Fruit fly (Drosophila melanogaster) whole organism, embryonic: ENCODE results near the gene CG12446.

ENCODE experiments used
- Adf1 ChIP-seq: fragments of 200-800 bp; sonication (Bioruptor generic); IDR thresholded peaks from 2 replicates; pipeline ENCODE4 v1.3.6; 2022; ENCODE audit warnings: missing biosample characterization, missing genetic modification characterization
- CG10267 ChIP-seq: fragments of 200-800 bp; sonication (Bioruptor generic); optimal IDR thresholded peaks from 2 replicates; lab custom pipeline; 2018; ENCODE audit warnings: missing biosample characterization, mild to moderate bottlenecking, missing genetic modification characterization, moderate library complexity
- CG12659 ChIP-seq: fragments of 200-800 bp; sonication (Bioruptor generic); optimal IDR thresholded peaks from 3 replicates; lab custom pipeline; 2017; ENCODE audit warnings: mild to moderate bottlenecking, missing biosample characterization, missing genetic modification reagents, missing genetic modification characterization
- CG13296 ChIP-seq: fragments of 200-800 bp; sonication (Bioruptor generic); optimal IDR thresholded peaks from 3 replicates; lab custom pipeline; 2018; ENCODE audit warnings: missing biosample characterization, mild to moderate bottlenecking, missing genetic modification characterization
- CG15073 ChIP-seq: fragments of 200-800 bp; sonication (Bioruptor generic); optimal IDR thresholded peaks from 2 replicates; lab custom pipeline; 2016; ENCODE audit warnings: missing biosample characterization, missing genetic modification characterization
- CG15514 ChIP-seq: fragments of 200-800 bp; sonication (Bioruptor generic); optimal IDR thresholded peaks from 3 replicates; lab custom pipeline; 2017; ENCODE audit warnings: missing biosample characterization, missing genetic modification characterization, mild to moderate bottlenecking, moderate library complexity, missing genetic modification reagents
- CG17829 ChIP-seq: fragments of 200-800 bp; optimal IDR thresholded peaks from 2 replicates; lab custom pipeline; 2019; ENCODE audit warnings: missing biosample characterization, mild to moderate bottlenecking, missing genetic modification characterization, moderate library complexity
- CG2199 ChIP-seq: fragments of 200-800 bp; sonication (Bioruptor generic); IDR thresholded peaks from 3 replicates; pipeline ENCODE4 v1.3.6; 2022; ENCODE audit warnings: missing biosample characterization, missing genetic modification characterization
- CG3407 ChIP-seq: fragments of 200-800 bp; sonication (Bioruptor generic); optimal IDR thresholded peaks from 2 replicates; lab custom pipeline; 2018; ENCODE audit warnings: missing biosample characterization, mild to moderate bottlenecking, missing genetic modification characterization
- CG3995 ChIP-seq: fragments of 200-800 bp; sonication (Bioruptor generic); optimal IDR thresholded peaks from 3 replicates; lab custom pipeline; 2016; ENCODE audit warnings: missing biosample characterization, missing genetic modification characterization
- CG6765 ChIP-seq: fragments of 200-800 bp; sonication (Bioruptor generic); optimal IDR thresholded peaks from 3 replicates; lab custom pipeline; 2017; ENCODE audit warnings: missing biosample characterization, mild to moderate bottlenecking, missing genetic modification characterization
- CHES-1-like ChIP-seq: fragments of 200-800 bp; sonication (Bioruptor generic); optimal IDR thresholded peaks from 2 replicates; lab custom pipeline; 2016; ENCODE audit warnings: missing biosample characterization, missing genetic modification characterization
- D19A ChIP-seq: fragments of 200-800 bp; optimal IDR thresholded peaks from 3 replicates; lab custom pipeline; 2019; ENCODE audit warnings: missing biosample characterization, mild to moderate bottlenecking, missing genetic modification characterization, moderate library complexity
- Doc2 ChIP-seq: fragments of 200-800 bp; sonication (Bioruptor generic); IDR thresholded peaks from 2 replicates; pipeline ENCODE4 v1.3.6; 2022; ENCODE audit warnings: missing biosample characterization, missing genetic modification characterization
- Doc3 ChIP-seq: fragments of 200-800 bp; sonication (Bioruptor generic); IDR thresholded peaks from 3 replicates; pipeline ENCODE4 v1.3.6; 2022; ENCODE audit warnings: missing biosample characterization, missing genetic modification characterization; ENCODE audit not compliant: partially characterized antibody
- Gug ChIP-seq: fragments of 200-800 bp; sonication (Bioruptor generic); IDR thresholded peaks from 4 replicates; pipeline ENCODE4 v1.3.6; 2022; ENCODE audit warnings: missing biosample characterization, missing genetic modification characterization
- HLH4C ChIP-seq: fragments of 200-800 bp; sonication (Bioruptor generic); IDR thresholded peaks from 3 replicates; pipeline ENCODE4 v1.3.6; 2022; ENCODE audit warnings: missing biosample characterization, missing genetic modification characterization; ENCODE audit not compliant: partially characterized antibody
- HLHmδ ChIP-seq: fragments of 200-800 bp; sonication (Bioruptor generic); optimal IDR thresholded peaks from 2 replicates; lab custom pipeline; 2018; ENCODE audit warnings: missing biosample characterization, mild to moderate bottlenecking, missing genetic modification characterization, moderate library complexity
- MBD-R2 ChIP-seq: fragments of 200-800 bp; sonication (Bioruptor generic); IDR thresholded peaks from 2 replicates; pipeline ENCODE4 v1.3.6; 2022; ENCODE audit warnings: missing biosample characterization, missing genetic modification characterization
- Max ChIP-seq: fragments of 200-800 bp; sonication (Bioruptor generic); optimal IDR thresholded peaks from 2 replicates; lab custom pipeline; 2016; ENCODE audit warnings: missing biosample characterization, mild to moderate bottlenecking, missing genetic modification characterization
- Nf-YC ChIP-seq: fragments of 200-800 bp; optimal IDR thresholded peaks from 3 replicates; lab custom pipeline; 2019; ENCODE audit warnings: missing biosample characterization, mild to moderate bottlenecking, missing genetic modification characterization, moderate library complexity
- Scr ChIP-seq: fragments of 200-800 bp; sonication (Bioruptor generic); IDR thresholded peaks from 2 replicates; pipeline ENCODE4 v1.3.6; 2022; ENCODE audit warnings: missing biosample characterization, missing genetic modification characterization; ENCODE audit not compliant: partially characterized antibody
- Six4 ChIP-seq: fragments of 200-800 bp; sonication (Bioruptor generic); optimal IDR thresholded peaks from 2 replicates; lab custom pipeline; 2016; ENCODE audit warnings: missing biosample characterization, missing genetic modification characterization
- Ssrp ChIP-seq: fragments of 200-800 bp; sonication (Bioruptor generic); optimal IDR thresholded peaks from 2 replicates; lab custom pipeline; 2018; ENCODE audit warnings: missing biosample characterization, mild to moderate bottlenecking, missing genetic modification characterization, moderate library complexity
- Trl ChIP-seq, 3 experiments: fragments of >200 bp in 2 of 3; fragments of 200-800 bp in 1 of 3; sonication (Bioruptor generic) in 1 of 3; optimal IDR thresholded peaks; 2 replicates in 1 of 3; 3 replicates in 2 of 3; lab custom pipeline; 2016 to 2017; ENCODE audit warnings: missing biosample characterization in 1 of 3, missing genetic modification characterization in 1 of 3
- al ChIP-seq: fragments of 200-800 bp; sonication (Bioruptor generic); IDR thresholded peaks from 2 replicates; pipeline ENCODE4 v1.3.6; 2022; ENCODE audit warnings: missing biosample characterization, missing genetic modification characterization
- ara ChIP-seq: fragments of 200-800 bp; sonication (Bioruptor generic); IDR thresholded peaks from 2 replicates; pipeline ENCODE4 v1.3.6; 2022; ENCODE audit warnings: missing biosample characterization, missing genetic modification characterization
- ash1 ChIP-seq: fragments of 200-800 bp; sonication (Bioruptor generic); optimal IDR thresholded peaks from 2 replicates; lab custom pipeline; 2018; ENCODE audit warnings: missing biosample characterization, mild to moderate bottlenecking, missing genetic modification characterization
- bigmax ChIP-seq: fragments of 200-800 bp; sonication (Bioruptor generic); optimal IDR thresholded peaks from 2 replicates; lab custom pipeline; 2018; ENCODE audit warnings: missing biosample characterization, mild to moderate bottlenecking, missing genetic modification characterization
- cas ChIP-seq: fragments of 200-800 bp; sonication (Bioruptor generic); IDR thresholded peaks from 2 replicates; pipeline ENCODE4 v1.3.6; 2022; ENCODE audit warnings: missing biosample characterization, missing genetic modification characterization
- cg ChIP-seq: fragments of 200-800 bp; sonication (Bioruptor generic); optimal IDR thresholded peaks from 3 replicates; lab custom pipeline; 2019; ENCODE audit warnings: missing biosample characterization, mild to moderate bottlenecking, missing genetic modification characterization, moderate library complexity
- chinmo ChIP-seq: fragments of 200-800 bp; sonication (Bioruptor generic); IDR thresholded peaks from 4 replicates; pipeline ENCODE4 v1.3.6; 2022; ENCODE audit warnings: missing biosample characterization, missing genetic modification characterization; ENCODE audit not compliant: partially characterized antibody
- dpn ChIP-seq, 2 experiments: fragments of 200-800 bp; sonication (Bioruptor generic); optimal IDR thresholded peaks; 3 replicates each; lab custom pipeline; 2016; ENCODE audit warnings: missing biosample characterization in 2 of 2, missing genetic modification characterization in 2 of 2
- en ChIP-seq: fragments of 200-800 bp; sonication (Bioruptor generic); optimal IDR thresholded peaks from 2 replicates; lab custom pipeline; 2016; ENCODE audit warnings: missing biosample characterization, missing genetic modification characterization
- eyg ChIP-seq: fragments of 200-800 bp; sonication (Bioruptor generic); optimal IDR thresholded peaks from 3 replicates; lab custom pipeline; 2016; ENCODE audit warnings: missing biosample characterization, missing genetic modification characterization
- grn ChIP-seq: fragments of 200-800 bp; sonication (Bioruptor generic); optimal IDR thresholded peaks from 3 replicates; lab custom pipeline; 2017; ENCODE audit warnings: missing biosample characterization, missing genetic modification characterization
- gt ChIP-seq: fragments of 200-800 bp; sonication (Bioruptor generic); IDR thresholded peaks from 2 replicates; pipeline ENCODE4 v1.3.6; 2022; ENCODE audit warnings: missing biosample characterization, missing genetic modification characterization
- kni ChIP-seq: fragments of 200-800 bp; sonication (Bioruptor generic); optimal IDR thresholded peaks from 3 replicates; lab custom pipeline; 2017; ENCODE audit warnings: mild to moderate bottlenecking, missing biosample characterization, missing genetic modification reagents, missing genetic modification characterization
- nerfin-2 ChIP-seq: fragments of 200-800 bp; sonication (Bioruptor generic); IDR thresholded peaks from 2 replicates; pipeline ENCODE4 v1.3.6; 2022; ENCODE audit warnings: missing biosample characterization, missing genetic modification characterization; ENCODE audit not compliant: partially characterized antibody
- pan ChIP-seq, 4 experiments: fragments of >200 bp in 3 of 4; fragments of 200-800 bp in 1 of 4; sonication (Bioruptor generic) in 1 of 4; optimal IDR thresholded peaks in 3 of 4; IDR thresholded peaks in 1 of 4; 2 replicates each; pipeline versions ENCODE4 v1.3.6 to Lab custom; 2017 to 2022; ENCODE audit warnings: missing biosample characterization in 2 of 4, missing genetic modification characterization in 2 of 4, mixed read lengths in 1 of 4
- pb ChIP-seq: fragments of 200-800 bp; sonication (Bioruptor generic); optimal IDR thresholded peaks from 3 replicates; lab custom pipeline; 2016; ENCODE audit warnings: missing biosample characterization, missing genetic modification characterization
- sd ChIP-seq: fragments of 200-800 bp; sonication (Bioruptor generic); optimal IDR thresholded peaks from 3 replicates; lab custom pipeline; 2018; ENCODE audit warnings: missing biosample characterization, mild to moderate bottlenecking, missing genetic modification characterization, moderate library complexity
- sna ChIP-seq: fragments of 200-800 bp; sonication (Bioruptor generic); IDR thresholded peaks from 2 replicates; pipeline ENCODE4 v1.3.6; 2022; ENCODE audit warnings: missing biosample characterization, missing genetic modification characterization; ENCODE audit not compliant: partially characterized antibody
- sqz ChIP-seq: fragments of 200-800 bp; sonication (Bioruptor generic); optimal IDR thresholded peaks from 3 replicates; lab custom pipeline; 2018; ENCODE audit warnings: missing biosample characterization, mild to moderate bottlenecking, missing genetic modification characterization
- sr ChIP-seq: fragments of 200-800 bp; sonication (Bioruptor generic); IDR thresholded peaks from 3 replicates; pipeline ENCODE4 v1.3.6; 2022; ENCODE audit warnings: missing biosample characterization, missing genetic modification characterization
- stwl ChIP-seq: fragments of 200-800 bp; sonication (Bioruptor generic); optimal IDR thresholded peaks from 3 replicates; lab custom pipeline; 2018; ENCODE audit warnings: missing biosample characterization, mild to moderate bottlenecking, missing genetic modification characterization, moderate library complexity
- trem ChIP-seq: fragments of 200-800 bp; optimal IDR thresholded peaks from 3 replicates; lab custom pipeline; 2019; ENCODE audit warnings: missing biosample characterization, mild to moderate bottlenecking, missing genetic modification characterization, moderate library complexity
- twi ChIP-seq: fragments of 200-800 bp; optimal IDR thresholded peaks from 2 replicates; lab custom pipeline; 2019; ENCODE audit warnings: missing biosample characterization, mild to moderate bottlenecking, missing genetic modification characterization, moderate library complexity

Gene CG12446

DNA sequence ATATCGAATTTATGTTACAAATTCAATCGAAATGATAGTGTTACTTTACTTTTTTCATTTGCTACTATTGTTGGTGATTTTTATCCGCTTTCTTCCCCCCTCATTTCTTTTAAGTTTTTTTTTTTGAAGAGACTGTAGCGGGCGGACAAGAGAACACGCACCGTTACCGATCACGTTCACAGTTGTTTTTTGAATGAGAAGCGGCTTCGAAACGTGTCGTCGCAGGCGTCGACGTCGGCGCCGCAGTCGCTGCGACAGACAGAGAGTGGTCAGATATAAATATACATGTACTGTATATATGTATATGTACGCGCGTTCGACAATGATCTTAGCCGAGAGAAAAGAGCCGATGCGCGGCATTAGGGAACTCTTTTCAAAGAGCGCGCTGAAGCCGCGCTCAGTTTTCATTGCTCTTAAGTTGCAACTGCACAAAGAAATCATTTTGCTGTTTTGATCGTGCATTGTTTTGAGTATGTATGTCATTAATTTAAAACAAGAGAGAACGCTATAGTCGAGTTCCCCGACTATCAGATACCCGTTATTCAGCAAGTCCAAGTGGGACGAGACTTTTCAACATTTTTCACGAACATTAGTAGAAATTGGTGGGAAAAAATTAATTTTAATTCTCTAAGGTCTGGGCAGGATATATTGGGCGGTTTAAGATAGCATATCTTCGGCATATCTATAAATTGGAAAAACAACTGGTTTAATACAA, 43.4 kb upstream of the CG12446 start, which contains the start of gene fog (continued):
- TF ChIP-seq Doc2 (GFP tag; lab: Robert Waterston, UW) = no peak
- TF ChIP-seq Trl (optimal IDR thresholded peaks at IDR 0.05; lab: Kevin White, UChicago) = peak; percentile 57 to 84
- no peak for TF ChIP-seq Trl (GFP tag; optimal IDR thresholded peaks at IDR 0.05; lab: Kevin White, UChicago)
- no peak for TF ChIP-seq Max (GFP tag; lab: Kevin White, UChicago)
- TF ChIP-seq cg (GFP tag; lab: Kevin White, UChicago) = peak; percentile 21
- peak; percentile 57 for TF ChIP-seq CG17829 (tag; lab: Kevin White, UChicago)
- peak; percentile 34 for TF ChIP-seq Scr (GFP tag; lab: Robert Waterston, UW)
- peak; percentile 69 for TF ChIP-seq HLH4C
- no peak for TF ChIP-seq Doc3 (GFP tag; lab: Robert Waterston, UW)
- no peak for TF ChIP-seq twi (tag; lab: Kevin White, UChicago)
- TF ChIP-seq Gug = no peak
- no peak for TF ChIP-seq HLHmδ
- peak; percentile 73 for TF ChIP-seq sqz (GFP tag; lab: Kevin White, UChicago)
- no peak for TF ChIP-seq pb (GFP tag; lab: Kevin White, UChicago)
- no peak for TF ChIP-seq al (GFP tag; lab: Robert Waterston, UW)
- TF ChIP-seq CG12659 (GFP tag; lab: Kevin White, UChicago) = no peak
- TF ChIP-seq nerfin-2 (GFP tag; lab: Robert Waterston, UW) = peak; percentile 49
- no peak for TF ChIP-seq Ssrp (tag; lab: Kevin White, UChicago)
- no peak for TF ChIP-seq gt (GFP tag; lab: Robert Waterston, UW)
- TF ChIP-seq Adf1 (GFP tag; lab: Robert Waterston, UW) = peak; percentile 69
- TF ChIP-seq CG10267 (tag; lab: Kevin White, UChicago) = no peak
- TF ChIP-seq CG3995 (GFP tag; lab: Kevin White, UChicago) = peak; percentile 76
- TF ChIP-seq D19A = peak; percentile 14
- TF ChIP-seq CG15073 = no peak
- no peak for TF ChIP-seq sr
- no peak for TF ChIP-seq CG15514 (GFP tag; lab: Kevin White, UChicago)
- TF ChIP-seq dpn (GFP tag; optimal IDR thresholded peaks at IDR 0.05; lab: Kevin White, UChicago) = no peak
- TF ChIP-seq kni = peak; percentile 64
- no peak for TF ChIP-seq ara (GFP tag; lab: Robert Waterston, UW)
- no peak for TF ChIP-seq en
- TF ChIP-seq CG6765 (GFP tag; lab: Kevin White, UChicago) = no peak
- TF ChIP-seq CG3407 (GFP tag; lab: Kevin White, UChicago) = no peak
- no peak for TF ChIP-seq stwl
- TF ChIP-seq CG13296 = no peak
- 0 out of 2 replicates have a peak, but pooled peaks have one; percentile 37 for TF ChIP-seq sna (GFP tag; lab: Robert Waterston, UW)
- TF ChIP-seq sd = no peak
- TF ChIP-seq trem (tag; lab: Kevin White, UChicago) = no peak
- no peak for TF ChIP-seq eyg (GFP tag; lab: Kevin White, UChicago)
- no peak for TF ChIP-seq bigmax
- TF ChIP-seq CHES-1-like (GFP tag; lab: Kevin White, UChicago) = no peak
- TF ChIP-seq chinmo (GFP tag; lab: Robert Waterston, UW) = 0 out of 4 replicates have a peak, but pooled peaks have one; percentile 34
- no peak for TF ChIP-seq grn (GFP tag; lab: Kevin White, UChicago)
- TF ChIP-seq MBD-R2 (GFP tag; lab: Robert Waterston, UW) = no peak
- peak; percentile 64; the same call in 2 of the 3 replicates for TF ChIP-seq CG2199 (GFP tag; lab: Robert Waterston, UW)
- TF ChIP-seq ash1 (GFP tag; lab: Kevin White, UChicago) = no peak
- TF ChIP-seq Nf-YC = no peak
- no peak for TF ChIP-seq pan (optimal IDR thresholded peaks at IDR 0.05; lab: Kevin White, UChicago)
- TF ChIP-seq pan (GFP tag; optimal IDR thresholded peaks at IDR 0.05 in 1 of 2, IDR thresholded peaks at IDR 0.05 in 1 of 2) = no peak
- TF ChIP-seq cas (GFP tag; lab: Robert Waterston, UW) = no peak
- TF ChIP-seq Six4 (GFP tag; lab: Kevin White, UChicago) = no peak
